Worm (Caenorhabditis elegans): ENCODE data around the gene F22E5.11.
"Not testable (repeated sequence)": the region's sequence is repeated elsewhere in the genome, so short reads cannot be mapped to it uniquely, and the experiment has no call there.

Gene F22E5.11

DNA sequence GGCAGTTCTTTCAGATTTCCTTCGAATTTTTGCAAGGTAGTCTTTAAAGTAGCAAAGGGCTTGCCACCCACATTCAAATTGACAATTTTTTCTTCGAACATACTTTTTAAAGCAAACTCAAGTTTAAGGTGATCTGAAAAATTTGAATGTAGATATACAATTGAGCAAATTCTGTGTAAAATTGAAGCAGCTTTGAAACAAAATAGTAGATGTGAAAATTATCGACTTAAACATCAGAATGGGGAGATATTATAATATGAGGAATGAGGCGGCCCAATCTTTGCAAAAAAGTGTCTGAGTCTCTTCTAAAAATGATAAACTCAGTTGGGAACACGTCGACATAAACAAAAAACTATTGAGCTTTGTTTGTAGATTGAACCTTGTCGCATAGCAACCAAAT is at the start of gene F22E5.11:
Gene F22E5.11, minus strand, starts transcription at position 101 of the 400 bp plus-strand sequence.
- no peak for TF ChIP-seq nhr-12 (tag; optimal IDR thresholded peaks at IDR 0.05)
- TF ChIP-seq ets-5 (GFP tag; IDR thresholded peaks at IDR 0.05): no peak
- TF ChIP-seq aha-1 (tag; optimal IDR thresholded peaks at IDR 0.05): no peak
- no peak for TF ChIP-seq nhr-90 (tag; optimal IDR thresholded peaks at IDR 0.05; ENCODE audit: poor library complexity)
- TF ChIP-seq mep-1 (tag; optimal IDR thresholded peaks at IDR 0.05): no peak

DNA sequence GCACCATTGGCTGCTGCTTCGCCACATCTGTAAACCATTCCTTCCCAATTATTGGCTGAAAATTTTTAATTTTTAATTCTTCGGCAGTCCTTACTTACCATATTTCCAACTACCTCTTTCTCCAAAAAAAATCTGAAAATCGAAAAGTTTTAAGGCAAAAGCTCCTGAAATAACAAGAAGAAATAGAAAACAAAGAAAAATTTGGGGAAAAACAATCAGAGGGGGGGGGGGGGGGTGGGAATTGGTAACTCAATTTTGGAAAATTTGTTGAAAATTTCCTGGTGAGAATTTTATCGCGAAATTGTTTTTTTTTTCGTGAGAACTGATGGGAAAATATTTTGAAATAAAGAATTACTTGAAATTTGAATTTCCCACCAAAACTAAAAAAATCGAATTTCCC is 48.1 kb upstream of the F22E5.11 start, which contains the start of gene set-11:
Gene set-11, minus strand, starts transcription at position 101 of the 400 bp plus-strand sequence.
- TF ChIP-seq sox-4 (tag; optimal IDR thresholded peaks at IDR 0.05): no peak
- no peak for TF ChIP-seq tlp-1 (tag; optimal IDR thresholded peaks at IDR 0.05)
- TF ChIP-seq xbp-1 (tag; optimal IDR thresholded peaks at IDR 0.05): no peak

DNA sequence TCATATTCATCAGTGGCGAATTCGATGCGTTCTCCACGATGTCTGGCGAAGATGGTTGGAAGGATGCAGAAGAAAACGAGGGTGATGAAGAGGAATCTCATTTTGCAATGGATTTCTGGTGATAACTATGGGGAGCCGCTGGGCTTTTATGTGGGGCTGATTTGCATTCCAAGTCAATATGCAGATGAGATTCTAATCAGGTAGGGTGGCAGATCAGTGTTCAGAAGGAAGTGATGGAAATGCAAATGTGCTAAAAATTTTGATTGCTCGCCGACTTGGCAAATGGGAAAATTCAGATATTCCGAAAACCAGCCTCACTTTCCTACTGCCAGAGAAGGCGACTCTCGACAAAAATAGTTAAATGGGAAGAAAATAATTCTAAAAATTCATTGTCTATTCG is 45.7 kb upstream of the F22E5.11 start, which contains the start of gene nspf-3:
Gene nspf-3, minus strand, starts transcription at position 101 of the 400 bp plus-strand sequence.
- TF ChIP-seq lin-15B (tag; optimal IDR thresholded peaks at IDR 0.05) (no peak), nhr-237 (tag; optimal IDR thresholded peaks at IDR 0.05) (no peak), fos-1 (tag; optimal IDR thresholded peaks at IDR 0.05) (no peak), pag-3 (tag; optimal IDR thresholded peaks at IDR 0.05; ENCODE audit: borderline replicate concordance, insufficient read depth) (no peak)

DNA sequence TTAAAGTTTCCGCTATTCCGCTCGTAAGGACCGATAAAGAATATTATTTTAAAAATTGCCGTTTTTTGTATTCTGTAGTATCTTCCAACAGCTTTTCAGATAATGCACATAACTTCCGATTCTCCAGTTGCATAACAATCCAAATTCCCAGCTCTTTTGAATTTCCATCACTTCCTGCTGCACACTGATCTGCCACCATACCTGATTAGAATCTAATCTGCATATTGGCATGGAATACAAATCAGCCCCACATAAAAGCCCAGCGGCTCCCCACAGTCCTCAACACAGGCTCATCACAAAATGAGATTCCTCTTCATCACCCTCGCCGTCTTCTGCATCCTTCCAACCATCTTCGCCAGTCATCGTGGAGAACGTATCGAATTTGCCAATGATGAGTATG is 44.2 kb upstream of the F22E5.11 start, which contains the start of gene nspf-2:
Gene nspf-2, plus strand, starts transcription at position 301 of the 400 bp plus-strand sequence.
- TF ChIP-seq nhr-77 (tag; optimal IDR thresholded peaks at IDR 0.05); tlp-1 (tag; optimal IDR thresholded peaks at IDR 0.05); pag-3 (tag; optimal IDR thresholded peaks at IDR 0.05; ENCODE audit: borderline replicate concordance, insufficient read depth): not testable (repeated sequence)

DNA sequence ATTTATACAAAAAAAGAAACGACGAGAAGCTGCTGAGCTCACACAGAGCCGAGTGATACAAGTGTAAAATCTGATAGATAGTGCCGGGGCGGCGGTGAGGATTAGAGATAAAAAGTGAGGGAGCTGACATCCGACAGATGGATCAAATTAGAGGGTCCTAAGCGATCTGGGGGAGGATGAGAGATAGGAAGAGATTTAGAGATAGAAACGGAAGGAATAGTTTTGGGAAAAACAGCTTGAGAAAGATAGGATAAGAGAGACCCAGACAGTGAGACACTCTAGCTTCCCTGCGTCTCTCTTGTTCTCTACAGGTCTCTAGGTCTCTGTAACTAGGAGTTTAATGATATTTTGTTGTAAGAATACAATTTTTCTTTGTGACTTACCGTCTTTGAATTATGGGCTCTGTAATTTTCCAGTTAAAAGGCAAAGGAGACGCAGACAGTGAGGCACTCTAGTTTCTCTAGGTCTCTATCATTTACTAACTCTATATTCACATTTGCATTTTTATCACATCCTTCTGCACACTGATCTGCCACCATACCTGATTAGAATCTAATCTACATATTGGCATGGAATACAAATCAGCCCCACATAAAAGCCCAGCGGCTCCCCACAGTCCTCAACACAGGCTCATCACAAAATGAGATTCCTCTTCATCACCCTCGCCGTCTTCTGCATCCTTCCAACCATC is 42.7 kb upstream of the F22E5.11 start, which contains the start of the genes sup-9 and nspf-1:
Gene sup-9, minus strand, starts transcription at position 43 of the 691 bp plus-strand sequence.
Gene nspf-1, plus strand, starts transcription at position 641 of the 691 bp plus-strand sequence.
- TF ChIP-seq nhr-90 (tag; optimal IDR thresholded peaks at IDR 0.05; ENCODE audit: poor library complexity): no peak
- TF ChIP-seq elt-3 (tag; optimal IDR thresholded peaks at IDR 0.05): no peak
- no peak for TF ChIP-seq vab-15 (tag; optimal IDR thresholded peaks at IDR 0.05)
- no peak for TF ChIP-seq hlh-17 (GFP tag; optimal IDR thresholded peaks at IDR 0.05; ENCODE audit: borderline replicate concordance)
- TF ChIP-seq pag-3 (tag; optimal IDR thresholded peaks at IDR 0.05; ENCODE audit: borderline replicate concordance, insufficient read depth): no peak
- TF ChIP-seq ceh-63 (GFP tag; optimal IDR thresholded peaks at IDR 0.05): no peak
- no peak for TF ChIP-seq nhr-12 (tag; optimal IDR thresholded peaks at IDR 0.05)
- TF ChIP-seq nhr-84 (tag; optimal IDR thresholded peaks at IDR 0.05): no peak
- no peak for TF ChIP-seq lir-3 (tag; optimal IDR thresholded peaks at IDR 0.05; ENCODE audit: poor library complexity)
- TF ChIP-seq fkh-4 (tag; optimal IDR thresholded peaks at IDR 0.05; ENCODE audit: borderline replicate concordance): peak; percentile 78
- TF ChIP-seq snpc-4 (tag; optimal IDR thresholded peaks at IDR 0.05): no peak
- no peak for TF ChIP-seq pqm-1 (tag; optimal IDR thresholded peaks at IDR 0.05)
- TF ChIP-seq aha-1 (tag; optimal IDR thresholded peaks at IDR 0.05): no peak
- TF ChIP-seq lin-35 (GFP tag; optimal IDR thresholded peaks at IDR 0.05): no peak
- no peak for TF ChIP-seq zag-1 (tag; optimal IDR thresholded peaks at IDR 0.05)
- TF ChIP-seq ama-1 (optimal IDR thresholded peaks at IDR 0.05): no peak
- TF ChIP-seq mdl-1 (tag; optimal IDR thresholded peaks at IDR 0.05): no peak
- TF ChIP-seq Y116A8C.19 (tag; optimal IDR thresholded peaks at IDR 0.05; ENCODE audit: borderline replicate concordance): no peak
- TF ChIP-seq irx-1 (tag; optimal IDR thresholded peaks at IDR 0.05): peak; percentile 44
- TF ChIP-seq ceh-90 (tag; optimal IDR thresholded peaks at IDR 0.05): no peak
- TF ChIP-seq lin-39 (tag; optimal IDR thresholded peaks at IDR 0.05): no peak
- TF ChIP-seq ceh-82 (tag; optimal IDR thresholded peaks at IDR 0.05): peak in 1 of 3 experiments; percentile 28
- TF ChIP-seq ceh-8 (GFP tag; optimal IDR thresholded peaks at IDR 0.05): no peak
- no peak for TF ChIP-seq hlh-4 (tag; optimal IDR thresholded peaks at IDR 0.05)
- TF ChIP-seq nhr-237 (tag; optimal IDR thresholded peaks at IDR 0.05): no peak
- no peak for TF ChIP-seq zip-4 (GFP tag; optimal IDR thresholded peaks at IDR 0.05)
- TF ChIP-seq unc-62 (GFP tag; optimal IDR thresholded peaks at IDR 0.05): no peak
- no peak for TF ChIP-seq ceh-88 (GFP tag; IDR thresholded peaks at IDR 0.05)
- TF ChIP-seq grh-1 (GFP tag; IDR thresholded peaks at IDR 0.05): no peak
- no peak for TF ChIP-seq nhr-20 (tag; optimal IDR thresholded peaks at IDR 0.05)
- no peak for TF ChIP-seq mep-1 (tag; optimal IDR thresholded peaks at IDR 0.05)
- TF ChIP-seq ztf-4 (tag; optimal IDR thresholded peaks at IDR 0.05): no peak
- peak; percentile 81 for TF ChIP-seq lin-14 (GFP tag; optimal IDR thresholded peaks at IDR 0.05)
- no peak for TF ChIP-seq lin-15B (tag; optimal IDR thresholded peaks at IDR 0.05)
- no peak for TF ChIP-seq sox-4 (tag; optimal IDR thresholded peaks at IDR 0.05)
- TF ChIP-seq elt-2 (tag; optimal IDR thresholded peaks at IDR 0.05): no peak
